Fruit fly (Drosophila melanogaster): Measurements from ENCODE around the gene RhoGAP100F.

Gene RhoGAP100F

dm6 chr3R:31776583-31777362 lies 35.6 kb upstream of the RhoGAP100F start, which contains the start of the genes CG2126 and faf:
Gene CG2126, minus strand, starts transcription at chr3R:31776652.
Gene faf, plus strand, starts transcription at chr3R:31777020.
- TF ChIP-seq CG7045 (GFP tag; optimal IDR thresholded peaks at IDR 0.05), result peak; percentile 76
- no peak for TF ChIP-seq Hr96 (GFP tag; optimal IDR thresholded peaks at IDR 0.05)
- TF ChIP-seq CG7101 (tag; optimal IDR thresholded peaks at IDR 0.05), result peak; percentile 83
- no peak for TF ChIP-seq cnc (optimal IDR thresholded peaks at IDR 0.05)
- TF ChIP-seq pad (GFP tag; optimal IDR thresholded peaks at IDR 0.05), result peak; percentile 50
- TF ChIP-seq Clk (GFP tag; optimal IDR thresholded peaks at IDR 0.05), result peak; percentile 54
- peak; percentile 76 for TF ChIP-seq CG33017 (tag; optimal IDR thresholded peaks at IDR 0.05)
- no peak for TF ChIP-seq toe (GFP tag; optimal IDR thresholded peaks at IDR 0.05)
- TF ChIP-seq CG5204 (GFP tag; optimal IDR thresholded peaks at IDR 0.05), result no peak
- peak; percentile 83 for TF ChIP-seq CG11617 (GFP tag; optimal IDR thresholded peaks at IDR 0.05)
- TF ChIP-seq bab1 (GFP tag; optimal IDR thresholded peaks at IDR 0.05), result peak; percentile 77
- peak; percentile 64 for TF ChIP-seq CG12768 (GFP tag; optimal IDR thresholded peaks at IDR 0.05)
- peak; percentile 99 for TF ChIP-seq CG14711 (tag; optimal IDR thresholded peaks at IDR 0.05)
- peak; percentile 66 for TF ChIP-seq Crg-1 (GFP tag; optimal IDR thresholded peaks at IDR 0.05)
- peak; percentile 29 for TF ChIP-seq cic (GFP tag; optimal IDR thresholded peaks at IDR 0.05)
- TF ChIP-seq CG1620 (GFP tag; optimal IDR thresholded peaks at IDR 0.05), result peak; percentile 72
- TF ChIP-seq tj (GFP tag; optimal IDR thresholded peaks at IDR 0.05), result peak; percentile 47
- peak; percentile 48 for TF ChIP-seq ovo (GFP tag; optimal IDR thresholded peaks at IDR 0.05)
- no peak for TF ChIP-seq kay (GFP tag; ENCODE audit: borderline replicate concordance)
- TF ChIP-seq Mnt (GFP tag; optimal IDR thresholded peaks at IDR 0.05), result peak; percentile 60

dm6 chr3R:31777482-31778165 lies 34.8 kb upstream of the RhoGAP100F start:
- TF ChIP-seq CG11617 (GFP tag; optimal IDR thresholded peaks at IDR 0.05) (no peak), Mnt (GFP tag; optimal IDR thresholded peaks at IDR 0.05) (peak; percentile 53), kay (GFP tag; ENCODE audit: borderline replicate concordance) (peak; percentile 8), cic (GFP tag; optimal IDR thresholded peaks at IDR 0.05) (peak; percentile 39)

- peak; percentile 69 for TF ChIP-seq Crg-1 (GFP tag; optimal IDR thresholded peaks at IDR 0.05)
- TF ChIP-seq tj (GFP tag; optimal IDR thresholded peaks at IDR 0.05), result peak; percentile 35
- TF ChIP-seq CG1620 (GFP tag; optimal IDR thresholded peaks at IDR 0.05), result peak; percentile 32
- no peak for TF ChIP-seq toe (GFP tag; optimal IDR thresholded peaks at IDR 0.05)
- no peak for TF ChIP-seq cnc (optimal IDR thresholded peaks at IDR 0.05)
- peak; percentile 34 for TF ChIP-seq CG7101 (tag; optimal IDR thresholded peaks at IDR 0.05)
- TF ChIP-seq Clk (GFP tag; optimal IDR thresholded peaks at IDR 0.05), result no peak
- TF ChIP-seq kay (GFP tag; ENCODE audit: borderline replicate concordance), result no peak
- peak; percentile 89 for TF ChIP-seq ovo (GFP tag; optimal IDR thresholded peaks at IDR 0.05)
- no peak for TF ChIP-seq Hr96 (GFP tag; optimal IDR thresholded peaks at IDR 0.05)
- no peak for TF ChIP-seq cic (GFP tag; optimal IDR thresholded peaks at IDR 0.05)
- peak; percentile 25 for TF ChIP-seq CG11617 (GFP tag; optimal IDR thresholded peaks at IDR 0.05)
- TF ChIP-seq CG7045 (GFP tag; optimal IDR thresholded peaks at IDR 0.05), result no peak
- no peak for TF ChIP-seq CG12768 (GFP tag; optimal IDR thresholded peaks at IDR 0.05)
- TF ChIP-seq Mnt (GFP tag; optimal IDR thresholded peaks at IDR 0.05), result peak; percentile 76
- TF ChIP-seq CG33017 (tag; optimal IDR thresholded peaks at IDR 0.05), result no peak
- TF ChIP-seq CG14711 (tag; optimal IDR thresholded peaks at IDR 0.05), result peak; percentile 73
- peak; percentile 33 for TF ChIP-seq CG5204 (GFP tag; optimal IDR thresholded peaks at IDR 0.05)
- no peak for TF ChIP-seq pad (GFP tag; optimal IDR thresholded peaks at IDR 0.05)
- TF ChIP-seq bab1 (GFP tag; optimal IDR thresholded peaks at IDR 0.05), result peak; percentile 59
Measured at dm6 chr3R:31793664-31794417, 18.6 kb upstream of the RhoGAP100F start, which contains the start of the genes Mccc1 and Acf. Gene Mccc1, minus strand, starts transcription at chr3R:31793907. Gene Acf, plus strand, starts transcription at chr3R:31793981.

DNA sequence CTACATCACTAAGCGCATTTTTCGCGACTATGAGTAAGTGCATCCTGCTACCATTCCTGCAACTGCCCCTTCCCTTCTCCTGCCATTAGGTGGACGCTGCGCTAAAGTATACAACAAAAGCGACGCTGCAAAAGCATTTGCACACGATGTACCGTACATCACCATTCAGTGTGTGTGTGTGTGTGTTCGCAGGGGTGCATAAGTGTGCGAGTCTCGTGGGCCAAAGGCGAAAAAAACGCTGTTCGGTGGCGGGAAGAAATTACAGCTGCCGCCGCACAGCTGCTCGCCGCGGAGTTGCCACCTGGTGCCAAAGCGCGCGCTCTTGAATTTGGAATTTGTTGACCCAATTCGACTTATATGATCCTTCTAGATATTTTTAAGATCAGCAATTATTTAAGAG lies 18.0 kb upstream of the RhoGAP100F start:
- TF ChIP-seq CG12768 (GFP tag; optimal IDR thresholded peaks at IDR 0.05) (no peak), CG33017 (tag; optimal IDR thresholded peaks at IDR 0.05) (no peak), CG14711 (tag; optimal IDR thresholded peaks at IDR 0.05) (no peak), CG1620 (GFP tag; optimal IDR thresholded peaks at IDR 0.05) (no peak), cic (GFP tag; optimal IDR thresholded peaks at IDR 0.05) (peak; percentile 43), CG5204 (GFP tag; optimal IDR thresholded peaks at IDR 0.05) (no peak), toe (GFP tag; optimal IDR thresholded peaks at IDR 0.05) (no peak), tj (GFP tag; optimal IDR thresholded peaks at IDR 0.05) (no peak), CG7101 (tag; optimal IDR thresholded peaks at IDR 0.05) (no peak), ovo (GFP tag; optimal IDR thresholded peaks at IDR 0.05) (peak; percentile 12), CG7045 (GFP tag; optimal IDR thresholded peaks at IDR 0.05) (no peak), bab1 (GFP tag; optimal IDR thresholded peaks at IDR 0.05) (peak; percentile 66), kay (GFP tag; ENCODE audit: borderline replicate concordance) (no peak), Hr96 (GFP tag; optimal IDR thresholded peaks at IDR 0.05) (no peak), pad (GFP tag; optimal IDR thresholded peaks at IDR 0.05) (no peak), Crg-1 (GFP tag; optimal IDR thresholded peaks at IDR 0.05) (no peak), CG11617 (GFP tag; optimal IDR thresholded peaks at IDR 0.05) (no peak), cnc (optimal IDR thresholded peaks at IDR 0.05) (no peak), Mnt (GFP tag; optimal IDR thresholded peaks at IDR 0.05) (peak; percentile 94), Clk (GFP tag; optimal IDR thresholded peaks at IDR 0.05) (no peak)

DNA sequence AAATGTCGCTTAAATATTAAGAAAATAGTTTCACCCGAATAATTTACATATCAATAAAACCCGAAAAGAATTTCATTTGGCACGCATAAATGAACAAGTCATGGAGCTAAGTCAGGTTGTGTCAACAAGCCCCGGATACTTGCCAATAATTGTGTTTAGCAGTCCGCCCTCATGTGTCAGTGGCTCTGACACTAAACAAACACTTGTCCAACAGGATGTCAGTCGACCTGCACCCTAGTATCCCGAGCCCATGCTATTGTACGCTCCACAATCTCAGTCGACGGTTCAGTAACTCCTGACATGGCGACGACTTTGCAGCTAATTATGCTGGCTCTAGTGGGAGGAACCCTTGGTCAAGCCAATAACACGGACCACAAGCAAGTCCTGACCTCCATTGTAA lies 11.7 kb upstream of the RhoGAP100F start, which contains the start of gene Ir100a:
Ir100a (plus strand) TSS at position 301 of the 400 bp plus-strand sequence.
- TF ChIP-seq ovo (GFP tag; optimal IDR thresholded peaks at IDR 0.05) (no peak), cnc (optimal IDR thresholded peaks at IDR 0.05) (no peak), Hr96 (GFP tag; optimal IDR thresholded peaks at IDR 0.05) (no peak), cic (GFP tag; optimal IDR thresholded peaks at IDR 0.05) (no peak), CG7101 (tag; optimal IDR thresholded peaks at IDR 0.05) (no peak), CG14711 (tag; optimal IDR thresholded peaks at IDR 0.05) (no peak), Crg-1 (GFP tag; optimal IDR thresholded peaks at IDR 0.05) (no peak), CG7045 (GFP tag; optimal IDR thresholded peaks at IDR 0.05) (no peak)

Measured in whole organism, adult.